Worm (Caenorhabditis elegans): ENCODE results near the gene F58G1.3.

F58G1.3 gene

ce11 chrII:12888471-12888870, 39.7 kb downstream of the F58G1.3 start, which contains the start of gene F35C5.3:
F35C5.3 (plus strand) TSS chrII:12888771.
- no peak for TF ChIP-seq unc-62 (GFP tag; optimal IDR thresholded peaks at IDR 0.05)

ce11 chrII:12884972-12885371, 43.2 kb downstream of the F58G1.3 start, which contains the start of gene sra-14:
sra-14 (plus strand) TSS chrII:12885272.
- no peak for TF ChIP-seq unc-62 (GFP tag; optimal IDR thresholded peaks at IDR 0.05)

- no peak for TF ChIP-seq unc-62 (GFP tag; optimal IDR thresholded peaks at IDR 0.05)
Observed at ce11 chrII:12880406-12880805, 47.7 kb downstream of the F58G1.3 start, which contains the start of gene F35C5.1. F35C5.1 (plus strand) TSS chrII:12880804.

ce11 chrII:12879758-12880157, 48.4 kb downstream of the F58G1.3 start:
- TF ChIP-seq unc-62 (GFP tag; optimal IDR thresholded peaks at IDR 0.05), result no peak

- TF ChIP-seq unc-62 (GFP tag; optimal IDR thresholded peaks at IDR 0.05), result no peak
Observed at ce11 chrII:12878697-12879096, 49.4 kb downstream of the F58G1.3 start.

ce11 chrII:12878071-12878668, 50.0 kb downstream of the F58G1.3 start, which contains the start of gene gsy-1:
gsy-1 (minus strand) TSS chrII:12878121.
- no peak for TF ChIP-seq unc-62 (GFP tag; optimal IDR thresholded peaks at IDR 0.05)

Data from whole organism, dauer.